Fruit fly (Drosophila melanogaster): ENCODE results near the gene Syn1.

DNA sequence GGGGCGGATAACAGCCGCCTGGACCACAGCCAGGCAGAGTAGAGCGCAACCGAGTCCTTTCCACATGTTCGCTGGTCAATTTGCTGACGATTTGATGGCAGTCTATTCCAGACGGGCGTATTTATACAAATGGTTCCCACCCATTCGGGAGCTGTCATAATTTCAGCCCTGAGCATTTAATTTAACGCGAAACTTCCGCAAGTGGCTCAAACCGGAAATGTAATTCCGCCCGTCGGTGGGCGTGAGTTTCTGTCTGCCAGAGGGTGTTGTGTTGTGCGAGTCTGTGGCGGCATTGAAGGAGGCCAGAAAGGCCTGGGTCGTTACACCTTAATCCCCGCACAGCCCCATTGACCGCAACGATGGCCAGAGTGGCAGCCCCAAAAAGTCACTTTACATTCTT lies 26.2 kb downstream of the Syn1 start, which contains the start of gene CG14565:
- TF ChIP-seq ovo (GFP tag; optimal IDR thresholded peaks at IDR 0.05) (no peak), toe (GFP tag; optimal IDR thresholded peaks at IDR 0.05) (no peak), CG7045 (GFP tag; optimal IDR thresholded peaks at IDR 0.05) (no peak), tj (GFP tag; optimal IDR thresholded peaks at IDR 0.05) (no peak), CG5204 (GFP tag; optimal IDR thresholded peaks at IDR 0.05) (no peak), Clk (GFP tag; optimal IDR thresholded peaks at IDR 0.05) (no peak), pad (GFP tag; optimal IDR thresholded peaks at IDR 0.05) (no peak), CG7101 (tag; optimal IDR thresholded peaks at IDR 0.05) (no peak), cic (GFP tag; optimal IDR thresholded peaks at IDR 0.05) (no peak), CG12768 (GFP tag; optimal IDR thresholded peaks at IDR 0.05) (no peak), kay (GFP tag; ENCODE audit: borderline replicate concordance) (no peak), Crg-1 (GFP tag; optimal IDR thresholded peaks at IDR 0.05) (no peak), CG11617 (GFP tag; optimal IDR thresholded peaks at IDR 0.05) (no peak), Mnt (GFP tag; optimal IDR thresholded peaks at IDR 0.05) (no peak)
